Worm (Caenorhabditis elegans) whole organism, midembryonic: ENCODE results near the gene srj-21.

Experiments
- T22C8.4 ChIP-seq: fragments of 200-800 bp; sonication (Bioruptor generic); IDR thresholded peaks from 2 replicates; pipeline ENCODE4 v1.3.6; 2022; ENCODE audit warnings: missing genetic modification characterization, missing compliant biosample characterization
- cog-1 ChIP-seq: sonication (generic microtip); optimal IDR thresholded peaks from 2 replicates; lab custom pipeline; 2016; ENCODE audit warnings: missing genetic modification characterization, missing compliant biosample characterization
- flt-1 ChIP-seq: fragments of 200-800 bp; sonication (Bioruptor generic); IDR thresholded peaks from 2 replicates; pipeline ENCODE4 v1.3.6; 2022; ENCODE audit warnings: missing genetic modification characterization, missing compliant biosample characterization
- klf-2 ChIP-seq: fragments of 200-800 bp; sonication (Bioruptor generic); conservative IDR thresholded peaks from 2 replicates; pipeline ENCODE4 v1.3.6; 2022; ENCODE audit warnings: missing genetic modification reagents, missing genetic modification characterization, missing compliant biosample characterization
- med-1 ChIP-seq: sonication (generic microtip); optimal IDR thresholded peaks from 2 replicates; lab custom pipeline; 2017; ENCODE audit warnings: missing genetic modification characterization, mild to moderate bottlenecking, missing compliant biosample characterization, antibody characterized with exemption, missing genetic modification reagents; ENCODE audit not compliant: insufficient read depth
- ref-1 ChIP-seq: fragments of 200-800 bp; sonication (Bioruptor generic); conservative IDR thresholded peaks from 2 replicates; pipeline ENCODE4 v1.3.6; 2022; ENCODE audit warnings: missing genetic modification reagents, missing genetic modification characterization, missing compliant biosample characterization
- tab-1 ChIP-seq: fragments of 200-800 bp; sonication (Bioruptor generic); IDR thresholded peaks from 2 replicates; pipeline ENCODE4 v1.3.6; 2022; ENCODE audit warnings: missing genetic modification characterization, missing compliant biosample characterization
- ztf-23 ChIP-seq: fragments of 200-800 bp; sonication (Bioruptor generic); IDR thresholded peaks from 2 replicates; pipeline ENCODE4 v1.3.6; 2022; ENCODE audit warnings: missing genetic modification reagents, missing genetic modification characterization, missing compliant biosample characterization
- ztf-29 ChIP-seq: fragments of 200-800 bp; sonication (Bioruptor generic); IDR thresholded peaks from 2 replicates; pipeline ENCODE4 v1.3.6; 2022; ENCODE audit warnings: missing genetic modification reagents, missing genetic modification characterization, missing compliant biosample characterization

Gene srj-21

DNA sequence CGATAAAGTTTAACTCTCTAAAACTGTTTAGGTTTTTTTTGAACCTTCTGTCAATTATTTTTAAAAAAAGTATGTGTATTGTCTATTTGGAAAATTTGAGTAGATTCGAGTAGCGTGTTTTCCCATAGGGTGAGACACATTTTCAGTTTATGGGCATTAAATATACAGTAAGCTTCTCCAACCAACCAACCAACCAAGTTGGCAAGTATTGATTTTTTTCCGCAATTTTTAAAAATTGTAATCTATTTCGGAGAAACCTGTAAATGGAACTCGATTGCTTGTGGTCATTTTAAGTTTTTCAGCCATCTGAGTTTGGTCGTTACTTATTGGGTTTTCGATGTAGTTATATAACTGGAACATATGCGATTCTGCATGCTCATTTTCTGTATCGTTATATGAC lies at the start of gene srj-21:
srj-21 (plus strand) TSS at position 301 of the 400 bp plus-strand sequence.
- TF ChIP-seq ztf-29 (no peak), ref-1 (GFP tag; lab: Robert Waterston, UW) (no peak)

- no peak for TF ChIP-seq klf-2 (GFP tag; lab: Robert Waterston, UW)
- no peak for TF ChIP-seq tab-1 (GFP tag; lab: Robert Waterston, UW)
- no peak for TF ChIP-seq ref-1 (GFP tag; lab: Robert Waterston, UW)
Observed at ce11 chrV:10699122-10699521, 46.0 kb upstream of the srj-21 start.

- no peak for TF ChIP-seq klf-2 (GFP tag; lab: Robert Waterston, UW)
Observed at ce11 chrV:10702249-10702648, 42.9 kb upstream of the srj-21 start, which contains the start of gene pph-1. Gene pph-1 (plus strand): TSS chrV:10702549.

ce11 chrV:10702910-10703309 lies 42.2 kb upstream of the srj-21 start:
- TF ChIP-seq tab-1 (GFP tag; lab: Robert Waterston, UW) (no peak), flt-1 (GFP tag; lab: Robert Waterston, UW) (no peak), med-1 (no peak), ref-1 (GFP tag; lab: Robert Waterston, UW) (no peak), T22C8.4 (GFP tag; lab: Robert Waterston, UW) (no peak), ztf-23 (GFP tag; lab: Robert Waterston, UW) (no peak), cog-1 (tag; lab: Kevin White, UChicago) (no peak), klf-2 (GFP tag; lab: Robert Waterston, UW) (no peak), ztf-29 (no peak)

DNA sequence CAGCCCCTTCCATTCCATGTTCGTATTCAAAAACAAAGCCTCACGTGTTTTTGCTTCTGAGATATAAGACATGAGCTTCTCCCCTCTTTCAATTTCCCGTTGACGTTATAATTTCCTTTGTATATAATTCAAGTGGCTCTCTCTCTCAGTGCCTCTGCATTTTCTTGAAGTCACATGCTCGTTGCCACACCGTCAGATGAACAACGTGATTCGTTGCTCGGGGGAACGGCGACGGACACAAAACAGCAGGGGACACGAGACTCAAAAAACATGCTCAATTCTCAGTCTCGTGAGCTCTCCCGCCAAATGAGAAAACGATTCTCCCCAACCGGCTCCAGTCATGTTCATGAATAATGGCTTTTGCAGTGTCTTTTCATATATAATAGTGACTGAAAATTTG lies 36.8 kb upstream of the srj-21 start:
- no peak for TF ChIP-seq ref-1 (GFP tag; lab: Robert Waterston, UW)
- TF ChIP-seq klf-2 (GFP tag; lab: Robert Waterston, UW): no peak
- no peak for TF ChIP-seq ztf-29
- no peak for TF ChIP-seq flt-1 (GFP tag; lab: Robert Waterston, UW)
- TF ChIP-seq ztf-23 (GFP tag; lab: Robert Waterston, UW): no peak
- TF ChIP-seq tab-1 (GFP tag; lab: Robert Waterston, UW): no peak
- no peak for TF ChIP-seq T22C8.4 (GFP tag; lab: Robert Waterston, UW)
- TF ChIP-seq cog-1 (tag; lab: Kevin White, UChicago): no peak
- TF ChIP-seq med-1: no peak

DNA sequence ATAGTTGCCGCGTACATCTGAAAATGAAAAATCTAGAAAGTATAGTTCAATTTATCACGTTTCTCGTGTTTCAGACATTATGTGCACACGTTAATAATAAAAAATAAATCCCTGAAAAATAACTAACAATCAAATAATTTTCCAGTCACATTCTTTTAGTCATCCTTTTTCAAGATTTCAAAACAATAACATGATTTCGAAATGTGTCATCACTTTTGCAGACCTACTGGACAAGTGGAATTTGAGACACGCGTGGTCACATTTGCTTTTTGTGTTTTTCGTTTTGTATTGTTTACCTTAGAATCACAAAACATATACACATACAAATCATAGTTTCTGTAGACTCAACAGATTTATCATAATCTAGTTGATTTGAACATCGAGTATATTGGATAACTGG lies 35.7 kb upstream of the srj-21 start:
- TF ChIP-seq T22C8.4 (GFP tag; lab: Robert Waterston, UW) (no peak), ref-1 (GFP tag; lab: Robert Waterston, UW) (no peak)

ce11 chrV:10711004-10711403 lies 34.1 kb upstream of the srj-21 start:
- TF ChIP-seq klf-2 (GFP tag; lab: Robert Waterston, UW) (no peak), T22C8.4 (GFP tag; lab: Robert Waterston, UW) (no peak), ztf-29 (no peak), ref-1 (GFP tag; lab: Robert Waterston, UW) (no peak), cog-1 (tag; lab: Kevin White, UChicago) (no peak), tab-1 (GFP tag; lab: Robert Waterston, UW) (no peak), ztf-23 (GFP tag; lab: Robert Waterston, UW) (no peak), med-1 (no peak), flt-1 (GFP tag; lab: Robert Waterston, UW) (no peak)

- TF ChIP-seq flt-1 (GFP tag; lab: Robert Waterston, UW) (no peak), klf-2 (GFP tag; lab: Robert Waterston, UW) (no peak), ztf-23 (GFP tag; lab: Robert Waterston, UW) (no peak), cog-1 (tag; lab: Kevin White, UChicago) (no peak), ztf-29 (no peak), T22C8.4 (GFP tag; lab: Robert Waterston, UW) (no peak)
Observed at ce11 chrV:10711829-10712607, 33.1 kb upstream of the srj-21 start.

- no peak for TF ChIP-seq tab-1 (GFP tag; lab: Robert Waterston, UW)
Observed at ce11 chrV:10712608-10712900, 32.6 kb upstream of the srj-21 start.

ce11 chrV:10713704-10714239 lies 31.4 kb upstream of the srj-21 start:
- TF ChIP-seq med-1 (no peak), ztf-23 (GFP tag; lab: Robert Waterston, UW) (no peak), ref-1 (GFP tag; lab: Robert Waterston, UW) (no peak), cog-1 (tag; lab: Kevin White, UChicago) (no peak), klf-2 (GFP tag; lab: Robert Waterston, UW) (no peak), tab-1 (GFP tag; lab: Robert Waterston, UW) (no peak), ztf-29 (no peak), T22C8.4 (GFP tag; lab: Robert Waterston, UW) (no peak), flt-1 (GFP tag; lab: Robert Waterston, UW) (no peak)

- TF ChIP-seq flt-1 (GFP tag; lab: Robert Waterston, UW) (no peak), T22C8.4 (GFP tag; lab: Robert Waterston, UW) (no peak), cog-1 (tag; lab: Kevin White, UChicago) (no peak), ref-1 (GFP tag; lab: Robert Waterston, UW) (no peak), tab-1 (GFP tag; lab: Robert Waterston, UW) (no peak), klf-2 (GFP tag; lab: Robert Waterston, UW) (no peak), med-1 (no peak), ztf-29 (no peak), ztf-23 (GFP tag; lab: Robert Waterston, UW) (no peak)
Observed at ce11 chrV:10714630-10715029, 30.5 kb upstream of the srj-21 start.
